Worm (Caenorhabditis elegans) whole organism, late embryonic: Measurements from ENCODE around the gene T28F3.8.

ENCODE experiments used
- K09A11.1 ChIP-seq: sonication (generic microtip); optimal IDR thresholded peaks from 2 replicates; lab custom pipeline; 2017; ENCODE audit warnings: antibody characterized with exemption, mild to moderate bottlenecking, missing genetic modification characterization, missing compliant biosample characterization; ENCODE audit not compliant: insufficient read depth
- ahr-1 ChIP-seq: sonication (generic microtip); optimal IDR thresholded peaks from 2 replicates; lab custom pipeline; 2016; ENCODE audit warnings: missing genetic modification characterization, missing compliant biosample characterization
- ceh-14 ChIP-seq: sonication (generic microtip); optimal IDR thresholded peaks from 2 replicates; lab custom pipeline; 2016; ENCODE audit warnings: missing genotype, missing genetic modification characterization, missing compliant biosample characterization
- ceh-18 ChIP-seq: sonication (generic microtip); optimal IDR thresholded peaks from 2 replicates; lab custom pipeline; 2016; ENCODE audit warnings: missing genetic modification characterization, missing compliant biosample characterization
- ceh-31 ChIP-seq: sonication (generic microtip); optimal IDR thresholded peaks from 2 replicates; lab custom pipeline; 2016; ENCODE audit warnings: missing genetic modification characterization, missing compliant biosample characterization
- nfya-1 ChIP-seq: sonication (generic microtip); optimal IDR thresholded peaks from 2 replicates; lab custom pipeline; 2017; ENCODE audit warnings: missing genetic modification characterization, mild to moderate bottlenecking, missing compliant biosample characterization, antibody characterized with exemption, moderate library complexity
- odd-2 ChIP-seq: sonication (generic microtip); optimal IDR thresholded peaks from 2 replicates; lab custom pipeline; 2017; ENCODE audit warnings: antibody characterized with exemption, mild to moderate bottlenecking, missing genetic modification characterization, missing compliant biosample characterization
- pag-3 ChIP-seq: sonication (generic microtip); optimal IDR thresholded peaks from 2 replicates; lab custom pipeline; 2016; ENCODE audit warnings: missing compliant biosample characterization, missing genetic modification characterization, borderline replicate concordance
- rnt-1 ChIP-seq: sonication (generic microtip); optimal IDR thresholded peaks from 2 replicates; lab custom pipeline; 2016; ENCODE audit warnings: missing genetic modification characterization, missing compliant biosample characterization
- sdc-2 ChIP-seq: sonication (generic microtip); optimal IDR thresholded peaks from 2 replicates; lab custom pipeline; 2016; ENCODE audit warnings: missing genotype, missing genetic modification characterization, missing compliant biosample characterization
- tbx-2 ChIP-seq: sonication (generic microtip); optimal IDR thresholded peaks from 2 replicates; lab custom pipeline; 2016; ENCODE audit warnings: missing genetic modification characterization, missing compliant biosample characterization

ce11 chrIV:17280441-17280939 lies 26.6 kb downstream of the T28F3.8 start:
- TF ChIP-seq ceh-18 (tag; lab: Kevin White, UChicago) (no peak), sdc-2 (no peak), pag-3 (tag; lab: Kevin White, UChicago) (no peak), ceh-14 (no peak), tbx-2 (tag; lab: Kevin White, UChicago) (no peak), nfya-1 (tag; lab: Kevin White, UChicago) (no peak), rnt-1 (tag; lab: Kevin White, UChicago) (no peak), ahr-1 (tag; lab: Kevin White, UChicago) (no peak), odd-2 (tag; lab: Kevin White, UChicago) (no peak), ceh-31 (tag; lab: Kevin White, UChicago) (no peak), K09A11.1 (tag; lab: Kevin White, UChicago) (no peak)
